Worm (Caenorhabditis elegans): ENCODE results near the gene osm-7.
A peak's percentile ranks its signal among the peaks of the same experiment; 100 is the strongest.

The osm-7 gene

ce11 chrIII:13546537-13546936 lies 29.4 kb upstream of the osm-7 start, which contains the start of gene Y76A2B.4 (continued):
- TF ChIP-seq ekl-4 (GFP tag; IDR thresholded peaks at IDR 0.05) = peak; percentile 55; the same call in 1 of the 2 replicates
- TF ChIP-seq lin-40 (tag; optimal IDR thresholded peaks at IDR 0.05) = no peak
- TF ChIP-seq bed-1 (GFP tag; IDR thresholded peaks at IDR 0.05) = no peak
- TF ChIP-seq ceh-40 (GFP tag; IDR thresholded peaks at IDR 0.05) = no peak
- TF ChIP-seq atf-7 (tag; optimal IDR thresholded peaks at IDR 0.05) = peak; percentile 22
- peak; percentile 13 for TF ChIP-seq ama-1 (optimal IDR thresholded peaks at IDR 0.05)
- no peak for TF ChIP-seq ama-1 (GFP tag; optimal IDR thresholded peaks at IDR 0.05)
- TF ChIP-seq C06A6.2 (GFP tag; conservative IDR thresholded peaks at IDR 0.05) = no peak
- no peak for TF ChIP-seq cebp-1 (GFP tag; IDR thresholded peaks at IDR 0.05)
- TF ChIP-seq cebp-1 (tag; optimal IDR thresholded peaks at IDR 0.05) = peak; percentile 8
- no peak for TF ChIP-seq tbp1 (GFP tag; optimal IDR thresholded peaks at IDR 0.05)
- no peak for TF ChIP-seq rec-8 (tag; optimal IDR thresholded peaks at IDR 0.05)
- TF ChIP-seq dox-1 (GFP tag; IDR thresholded peaks at IDR 0.05) = 0 out of 2 replicates have a peak, but pooled peaks have one; percentile 8
- TF ChIP-seq pbrm-1 (GFP tag; IDR thresholded peaks at IDR 0.05) = 0 out of 2 replicates have a peak, but pooled peaks have one; percentile 18
- peak in 1 of 2 experiments; percentile 23 for TF ChIP-seq let-607 (tag; optimal IDR thresholded peaks at IDR 0.05)
- no peak for TF ChIP-seq attf-5 (GFP tag; optimal IDR thresholded peaks at IDR 0.05)
- peak; percentile 1 for TF ChIP-seq ztf-26 (tag; optimal IDR thresholded peaks at IDR 0.05)

- TF ChIP-seq hlh-26 (GFP tag; conservative IDR thresholded peaks at IDR 0.05) (no peak), mes-4 (tag; optimal IDR thresholded peaks at IDR 0.05) (no peak), F52B5.7 (tag; optimal IDR thresholded peaks at IDR 0.05) (no peak), Y67H2A.10 (GFP tag; conservative IDR thresholded peaks at IDR 0.05) (no peak), snpc-4 (GFP tag; optimal IDR thresholded peaks at IDR 0.05) (no peak), snpc-4 (tag; optimal IDR thresholded peaks at IDR 0.05) (peak in 2 of 4 experiments; percentile 14 to 33), pbrm-1 (GFP tag; IDR thresholded peaks at IDR 0.05) (peak; percentile 46; the same call in 1 of the 2 replicates), cebp-1 (GFP tag; IDR thresholded peaks at IDR 0.05) (no peak), cebp-1 (tag; optimal IDR thresholded peaks at IDR 0.05) (peak; percentile 70), cebp-2 (GFP tag; IDR thresholded peaks at IDR 0.05) (no peak), unc-62 (GFP tag; optimal IDR thresholded peaks at IDR 0.05) (peak; percentile 86), lin-54 (GFP tag; optimal IDR thresholded peaks at IDR 0.05) (no peak), hmg-1.2 (GFP tag; IDR thresholded peaks at IDR 0.05) (peak; percentile 91), efl-1 (GFP tag; optimal IDR thresholded peaks at IDR 0.05) (no peak), ztf-3 (GFP tag; optimal IDR thresholded peaks at IDR 0.05) (no peak), B0336.3 (GFP tag; IDR thresholded peaks at IDR 0.05) (peak; percentile 20; the same call in 1 of the 2 replicates), aptf-3 (GFP tag; IDR thresholded peaks at IDR 0.05) (no peak), B0019.2 (GFP tag; conservative IDR thresholded peaks at IDR 0.05) (no peak), akir-1 (GFP tag; optimal IDR thresholded peaks at IDR 0.05) (no peak), nfya-1 (tag; optimal IDR thresholded peaks at IDR 0.05; ENCODE audit: borderline replicate concordance, insufficient read depth) (no peak), Y53G8AR.9 (GFP tag; conservative IDR thresholded peaks at IDR 0.05) (no peak), madf-6 (GFP tag; IDR thresholded peaks at IDR 0.05) (no peak), hlh-12 (tag; optimal IDR thresholded peaks at IDR 0.05) (no peak), snpc-1.1 (tag; optimal IDR thresholded peaks at IDR 0.05; ENCODE audit: insufficient read depth) (no peak), hrde-1 (tag; optimal IDR thresholded peaks at IDR 0.05; ENCODE audit: borderline replicate concordance) (no peak), K11D2.4 (GFP tag; IDR thresholded peaks at IDR 0.05) (peak; percentile 43; the same call in 1 of the 2 replicates), mel-28 (tag; optimal IDR thresholded peaks at IDR 0.05; ENCODE audit: borderline replicate concordance) (no peak), B0035.1 (tag; optimal IDR thresholded peaks at IDR 0.05) (no peak), attf-5 (GFP tag; optimal IDR thresholded peaks at IDR 0.05) (peak; percentile 78), lag-1 (GFP tag; IDR thresholded peaks at IDR 0.05) (no peak), dox-1 (GFP tag; IDR thresholded peaks at IDR 0.05) (peak; percentile 25; the same call in 1 of the 2 replicates), nfyb-1 (GFP tag; IDR thresholded peaks at IDR 0.05) (no peak), tbp1 (GFP tag; optimal IDR thresholded peaks at IDR 0.05) (peak; percentile 57), K12H6.12 (tag; optimal IDR thresholded peaks at IDR 0.05) (peak; percentile 2), ama-1 (optimal IDR thresholded peaks at IDR 0.05) (peak; percentile 72), ama-1 (GFP tag; optimal IDR thresholded peaks at IDR 0.05) (no peak), dpff-1 (tag; optimal IDR thresholded peaks at IDR 0.05) (no peak), lin-40 (tag; optimal IDR thresholded peaks at IDR 0.05) (peak; percentile 35)
These were observed 27.0 kb upstream of the osm-7 start, which contains the start of gene mmad-1 for ce11 chrIII:13548982-13549381. TSS of gene mmad-1 (minus strand) at chrIII:13549005.
